Fruit fly (Drosophila melanogaster): Measurements from ENCODE around the gene CG7208.
A peak's percentile ranks its signal among the peaks of the same experiment; 100 is the strongest.

CG7208 gene

dm6 chr3R:18188702-18189125 is 3.2 kb upstream of the CG7208 start, which contains the start of the genes CG12321 and MED17 (continued):
- TF ChIP-seq CG8632 (GFP tag; optimal IDR thresholded peaks at IDR 0.05), result peak; percentile 82
- no peak for TF ChIP-seq svp (GFP tag)
- peak; percentile 85 for TF ChIP-seq eg (GFP tag; IDR thresholded peaks at IDR 0.05)
- no peak for TF ChIP-seq CG16779 (tag; optimal IDR thresholded peaks at IDR 0.05)
- TF ChIP-seq CG32006 (GFP tag; optimal IDR thresholded peaks at IDR 0.05), result peak; percentile 92
- peak; percentile 78 for TF ChIP-seq Hr39 (GFP tag; optimal IDR thresholded peaks at IDR 0.05)
- peak; percentile 77 for TF ChIP-seq Blimp-1 (GFP tag; optimal IDR thresholded peaks at IDR 0.05)
- peak; percentile 77 for TF ChIP-seq topi (GFP tag; optimal IDR thresholded peaks at IDR 0.05)
- TF ChIP-seq CG10631 (GFP tag; optimal IDR thresholded peaks at IDR 0.05), result peak; percentile 90
- no peak for TF ChIP-seq Hr38 (GFP tag; optimal IDR thresholded peaks at IDR 0.05)
- TF ChIP-seq Eip93F (GFP tag; optimal IDR thresholded peaks at IDR 0.05), result no peak
- TF ChIP-seq CG11902 (GFP tag; optimal IDR thresholded peaks at IDR 0.05), result peak; percentile 82
- TF ChIP-seq ss (GFP tag; optimal IDR thresholded peaks at IDR 0.05), result no peak
- no peak for TF ChIP-seq Sox102F (GFP tag; optimal IDR thresholded peaks at IDR 0.05)
- TF ChIP-seq CG6163 (GFP tag; IDR thresholded peaks at IDR 0.05), result peak; percentile 77
- TF ChIP-seq CG9139 (GFP tag; optimal IDR thresholded peaks at IDR 0.05), result peak; percentile 6
- TF ChIP-seq Gug (GFP tag; IDR thresholded peaks at IDR 0.05), result peak; percentile 79
- peak; percentile 82 for TF ChIP-seq CG15336 (GFP tag; IDR thresholded peaks at IDR 0.05)
- TF ChIP-seq lz (GFP tag; optimal IDR thresholded peaks at IDR 0.05), result peak; percentile 72
- peak; percentile 72; the same call in 1 of the 2 replicates for TF ChIP-seq CG11294 (GFP tag; IDR thresholded peaks at IDR 0.05)
- peak; percentile 80 for TF ChIP-seq CG7368 (GFP tag; optimal IDR thresholded peaks at IDR 0.05)
- peak; percentile 88 for TF ChIP-seq CG4318 (GFP tag; optimal IDR thresholded peaks at IDR 0.05)
- TF ChIP-seq Ets96B (tag; optimal IDR thresholded peaks at IDR 0.05), result peak; percentile 80
- TF ChIP-seq CG8119 (GFP tag; IDR thresholded peaks at IDR 0.05), result peak; percentile 72; the same call in 2 of the 3 replicates
- peak; percentile 43 to 89 for TF ChIP-seq salr (GFP tag; optimal IDR thresholded peaks at IDR 0.05)
- TF ChIP-seq Ets21C (GFP tag; optimal IDR thresholded peaks at IDR 0.05), result peak; percentile 65
- no peak for TF ChIP-seq spab (GFP tag; optimal IDR thresholded peaks at IDR 0.05)
- TF ChIP-seq CG6792 (GFP tag; optimal IDR thresholded peaks at IDR 0.05), result peak; percentile 64
- TF ChIP-seq CG3032 (tag; optimal IDR thresholded peaks at IDR 0.05), result peak; percentile 84
- TF ChIP-seq CG6854 (GFP tag; optimal IDR thresholded peaks at IDR 0.05), result peak; percentile 37
- peak; percentile 80 for TF ChIP-seq pdm3 (GFP tag; optimal IDR thresholded peaks at IDR 0.05)
- no peak for TF ChIP-seq vri (GFP tag; optimal IDR thresholded peaks at IDR 0.05)

- peak; percentile 8 for TF ChIP-seq esn (GFP tag; optimal IDR thresholded peaks at IDR 0.05)
- TF ChIP-seq CG4318 (GFP tag; optimal IDR thresholded peaks at IDR 0.05), result no peak
- peak; percentile 19; the same call in 1 of the 3 replicates for TF ChIP-seq CG6163 (GFP tag; IDR thresholded peaks at IDR 0.05)
- TF ChIP-seq fd59A (GFP tag; optimal IDR thresholded peaks at IDR 0.05), result no peak
These were observed 2.3 kb downstream of the CG7208 start, which contains the start of gene cdm for dm6 chr3R:18183244-18183643. TSS of gene cdm (minus strand) at chr3R:18183479.

- TF ChIP-seq CG32006 (GFP tag; optimal IDR thresholded peaks at IDR 0.05), result peak; percentile 95
- no peak for TF ChIP-seq vri (GFP tag; optimal IDR thresholded peaks at IDR 0.05)
- TF ChIP-seq svp (GFP tag), result peak; percentile 91
- peak; percentile 59 for TF ChIP-seq fd59A (GFP tag; optimal IDR thresholded peaks at IDR 0.05)
- TF ChIP-seq CG3032 (tag; optimal IDR thresholded peaks at IDR 0.05), result peak; percentile 64
- TF ChIP-seq ss (GFP tag; optimal IDR thresholded peaks at IDR 0.05), result no peak
- TF ChIP-seq CG31627 (GFP tag; optimal IDR thresholded peaks at IDR 0.05), result peak; percentile 79
- TF ChIP-seq CG8119 (GFP tag; IDR thresholded peaks at IDR 0.05), result peak; percentile 89
- peak; percentile 85 for TF ChIP-seq pdm3 (GFP tag; optimal IDR thresholded peaks at IDR 0.05)
- TF ChIP-seq Sox15 (GFP tag; optimal IDR thresholded peaks at IDR 0.05), result peak; percentile 64
- peak; percentile 67 for TF ChIP-seq dac (GFP tag; optimal IDR thresholded peaks at IDR 0.05)
- TF ChIP-seq Sox14 (GFP tag; optimal IDR thresholded peaks at IDR 0.05), result peak; percentile 80
- no peak for TF ChIP-seq Hr38 (GFP tag; optimal IDR thresholded peaks at IDR 0.05)
- TF ChIP-seq eg (GFP tag; IDR thresholded peaks at IDR 0.05), result peak; percentile 74; the same call in 2 of the 3 replicates
- TF ChIP-seq CG6854 (GFP tag; optimal IDR thresholded peaks at IDR 0.05), result peak; percentile 26
- TF ChIP-seq Lpt (GFP tag; optimal IDR thresholded peaks at IDR 0.05), result peak; percentile 77
- TF ChIP-seq CG11294 (GFP tag; IDR thresholded peaks at IDR 0.05), result peak; percentile 58
- TF ChIP-seq CG6276 (GFP tag; optimal IDR thresholded peaks at IDR 0.05), result peak; percentile 90
- peak; percentile 83 for TF ChIP-seq topi (GFP tag; optimal IDR thresholded peaks at IDR 0.05)
- peak; percentile 66 for TF ChIP-seq Gug (GFP tag; IDR thresholded peaks at IDR 0.05)
- TF ChIP-seq CG1621 (tag; optimal IDR thresholded peaks at IDR 0.05), result no peak
- no peak for TF ChIP-seq spab (GFP tag; optimal IDR thresholded peaks at IDR 0.05)
- no peak for TF ChIP-seq CG34406 (GFP tag; optimal IDR thresholded peaks at IDR 0.05)
- TF ChIP-seq Ets96B (tag; optimal IDR thresholded peaks at IDR 0.05), result peak; percentile 67
- no peak for TF ChIP-seq CG3919 (GFP tag; optimal IDR thresholded peaks at IDR 0.05)
- no peak for TF ChIP-seq CG10631 (GFP tag; optimal IDR thresholded peaks at IDR 0.05)
These were observed 13.2 kb downstream of the CG7208 start for dm6 chr3R:18171983-18172967.
